Worm (Caenorhabditis elegans) whole organism, late embryonic: ENCODE data around the gene srw-67.

Source experiments
- C08G9.2 ChIP-seq: sonication (generic microtip); optimal IDR thresholded peaks from 2 replicates; lab custom pipeline; 2016; ENCODE audit warnings: mild to moderate bottlenecking, missing genetic modification characterization, moderate library complexity, missing compliant biosample characterization
- ama-1 ChIP-seq: fragments of 150-350 bp; optimal IDR thresholded peaks from 2 replicates; lab custom pipeline; 2014
- ceh-14 ChIP-seq: sonication (generic microtip); optimal IDR thresholded peaks from 2 replicates; lab custom pipeline; 2016; ENCODE audit warnings: missing genotype, missing genetic modification characterization, missing compliant biosample characterization
- fkh-10 ChIP-seq: fragments of 150-350 bp; optimal IDR thresholded peaks from 2 replicates; lab custom pipeline; 2014; ENCODE audit warnings: missing biosample characterization, missing genetic modification reagents, missing genetic modification characterization
- madf-2 ChIP-seq: sonication (generic microtip); optimal IDR thresholded peaks from 2 replicates; lab custom pipeline; 2017; ENCODE audit warnings: missing genetic modification characterization, missing compliant biosample characterization
- nfya-1 ChIP-seq: sonication (generic microtip); optimal IDR thresholded peaks from 2 replicates; lab custom pipeline; 2017; ENCODE audit warnings: missing genetic modification characterization, mild to moderate bottlenecking, missing compliant biosample characterization, antibody characterized with exemption, moderate library complexity
- nhr-11 ChIP-seq: fragments of 150-350 bp; optimal IDR thresholded peaks from 2 replicates; lab custom pipeline; 2014; ENCODE audit warnings: missing biosample characterization, missing genetic modification characterization
- pqm-1 ChIP-seq: sonication (generic microtip); optimal IDR thresholded peaks from 2 replicates; lab custom pipeline; 2016; ENCODE audit warnings: missing genetic modification characterization, missing compliant biosample characterization
- pros-1 ChIP-seq: fragments of 150-350 bp; optimal IDR thresholded peaks from 2 replicates; lab custom pipeline; 2014; ENCODE audit warnings: missing biosample characterization, missing genetic modification reagents, missing genetic modification characterization
- zip-5 ChIP-seq: sonication (generic microtip); optimal IDR thresholded peaks from 2 replicates; lab custom pipeline; 2016; ENCODE audit warnings: missing genetic modification characterization, missing compliant biosample characterization

- TF ChIP-seq pros-1 (tag; lab: Kevin White, UChicago) = no peak
- no peak for TF ChIP-seq C08G9.2
- no peak for TF ChIP-seq fkh-10
- no peak for TF ChIP-seq pqm-1 (tag; lab: Kevin White, UChicago)
- no peak for TF ChIP-seq madf-2
- TF ChIP-seq ama-1 = no peak
- TF ChIP-seq ceh-14 (tag; lab: Kevin White, UChicago) = no peak
- TF ChIP-seq nhr-11 (tag; lab: Kevin White, UChicago) = no peak
- no peak for TF ChIP-seq nfya-1 (tag; lab: Kevin White, UChicago)
- TF ChIP-seq zip-5 (tag; lab: Kevin White, UChicago) = no peak
Observed at ce11 chrV:7409599-7409998, 7.9 kb upstream of the srw-67 start, which contains the start of gene R13D7.2.
